Fruit fly (Drosophila melanogaster) whole organism, embryonic: ENCODE data around the gene CG42781.

ENCODE experiments used
- Abd-B ChIP-seq: fragments of 200-800 bp; sonication (Bioruptor generic); optimal IDR thresholded peaks from 2 replicates; lab custom pipeline; 2018; ENCODE audit warnings: missing biosample characterization, mild to moderate bottlenecking, missing genetic modification characterization, moderate library complexity
- Awh ChIP-seq: fragments of 200-800 bp; sonication (Bioruptor generic); IDR thresholded peaks from 2 replicates; pipeline ENCODE4, ENCODE4 v1.3.6; 2022; ENCODE audit warnings: missing biosample characterization, missing genetic modification characterization
- B-H2 ChIP-seq: fragments of 200-800 bp; sonication (Bioruptor generic); optimal IDR thresholded peaks from 2 replicates; lab custom pipeline; 2018; ENCODE audit warnings: missing biosample characterization, mild to moderate bottlenecking, missing genetic modification characterization
- CG10462 ChIP-seq: fragments of 200-800 bp; sonication (Bioruptor generic); optimal IDR thresholded peaks from 2 replicates; lab custom pipeline; 2016; ENCODE audit warnings: missing biosample characterization, missing genetic modification characterization
- CG13894 ChIP-seq: fragments of 200-800 bp; sonication (Bioruptor generic); optimal IDR thresholded peaks from 3 replicates; lab custom pipeline; 2018; ENCODE audit warnings: missing biosample characterization, mild to moderate bottlenecking, missing genetic modification characterization, moderate library complexity
- CG15073 ChIP-seq: fragments of 200-800 bp; sonication (Bioruptor generic); optimal IDR thresholded peaks from 2 replicates; lab custom pipeline; 2016; ENCODE audit warnings: missing biosample characterization, missing genetic modification characterization
- CG15696 ChIP-seq: fragments of 200-800 bp; sonication (Bioruptor generic); optimal IDR thresholded peaks from 2 replicates; lab custom pipeline; 2019; ENCODE audit warnings: missing biosample characterization, mild to moderate bottlenecking, missing genetic modification characterization, moderate library complexity
- CG1603 ChIP-seq: fragments of 200-800 bp; sonication (Bioruptor generic); optimal IDR thresholded peaks from 2 replicates; lab custom pipeline; 2019; ENCODE audit warnings: missing biosample characterization, mild to moderate bottlenecking, missing genetic modification characterization, moderate library complexity
- CG16863 ChIP-seq: fragments of 200-800 bp; sonication (Bioruptor generic); optimal IDR thresholded peaks from 3 replicates; lab custom pipeline; 2016; ENCODE audit warnings: missing biosample characterization, missing genetic modification characterization
- CG17328 ChIP-seq: fragments of 200-800 bp; sonication (Bioruptor generic); IDR thresholded peaks from 2 replicates; pipeline ENCODE4 v1.3.6; 2022; ENCODE audit warnings: missing biosample characterization, missing genetic modification characterization
- CG1832 ChIP-seq: fragments of 200-800 bp; sonication (Bioruptor generic); optimal IDR thresholded peaks from 2 replicates; lab custom pipeline; 2017; ENCODE audit warnings: missing biosample characterization, mild to moderate bottlenecking, missing genetic modification characterization, inconsistent platforms
- CG2889 ChIP-seq: fragments of 200-800 bp; sonication (Bioruptor generic); IDR thresholded peaks from 3 replicates; pipeline ENCODE4 v1.3.6; 2022; ENCODE audit warnings: missing biosample characterization, missing genetic modification characterization
- CG3838 ChIP-seq: fragments of 200-800 bp; sonication (Bioruptor generic); optimal IDR thresholded peaks from 3 replicates; lab custom pipeline; 2016; ENCODE audit warnings: missing biosample characterization, missing genetic modification characterization
- CG6254 ChIP-seq: fragments of 200-800 bp; sonication (Bioruptor generic); optimal IDR thresholded peaks from 3 replicates; lab custom pipeline; 2017; ENCODE audit warnings: mild to moderate bottlenecking, missing biosample characterization, missing genetic modification reagents, missing genetic modification characterization
- CG6854 ChIP-seq: fragments of 200-800 bp; sonication (Bioruptor generic); optimal IDR thresholded peaks from 3 replicates; lab custom pipeline; 2017; ENCODE audit warnings: missing biosample characterization, mild to moderate bottlenecking, missing genetic modification characterization
- CG9797 ChIP-seq: fragments of 200-800 bp; sonication (Bioruptor generic); optimal IDR thresholded peaks from 3 replicates; lab custom pipeline; 2018; ENCODE audit warnings: missing biosample characterization, mild to moderate bottlenecking, missing genetic modification characterization
- CTCF ChIP-seq: fragments of 200-800 bp; sonication (Bioruptor generic); optimal IDR thresholded peaks from 2 replicates; lab custom pipeline; 2017; ENCODE audit warnings: missing biosample characterization, mild to moderate bottlenecking, missing genetic modification characterization, moderate library complexity
- Dbx ChIP-seq: fragments of 200-800 bp; sonication (Bioruptor generic); IDR thresholded peaks from 3 replicates; pipeline ENCODE4 v1.3.6; 2022; ENCODE audit warnings: missing biosample characterization, missing genetic modification characterization
- Doc2 ChIP-seq: fragments of 200-800 bp; sonication (Bioruptor generic); IDR thresholded peaks from 2 replicates; pipeline ENCODE4 v1.3.6; 2022; ENCODE audit warnings: missing biosample characterization, missing genetic modification characterization
- Eip74EF ChIP-seq, 2 experiments: fragments of 200-800 bp in 1 of 2; fragments of >200 bp in 1 of 2; sonication (Bioruptor generic) in 1 of 2; optimal IDR thresholded peaks; 2 replicates each; lab custom pipeline; 2017 to 2019; ENCODE audit warnings: missing biosample characterization in 2 of 2, missing genetic modification characterization in 2 of 2, mild to moderate bottlenecking in 1 of 2, moderate library complexity in 1 of 2
- Ets65A ChIP-seq: fragments of 200-800 bp; sonication (Bioruptor generic); peaks from one replicate; lab custom pipeline; 2016; ENCODE audit warnings: missing biosample characterization, missing genetic modification characterization
- Hsf ChIP-seq: fragments of 200-800 bp; sonication (Bioruptor generic); optimal IDR thresholded peaks from 3 replicates; lab custom pipeline; 2016; ENCODE audit warnings: missing biosample characterization, missing genetic modification characterization
- Lpt ChIP-seq: fragments of >200 bp; optimal IDR thresholded peaks from 2 replicates; lab custom pipeline; 2018; ENCODE audit warnings: missing biosample characterization, missing genetic modification characterization
- Mrtf ChIP-seq: fragments of 200-800 bp; sonication (Bioruptor generic); IDR thresholded peaks from 3 replicates; pipeline ENCODE4 v1.3.6; 2022; ENCODE audit warnings: missing biosample characterization, missing genetic modification characterization
- NK7.1 ChIP-seq: fragments of 200-800 bp; sonication (Bioruptor generic); optimal IDR thresholded peaks from 3 replicates; lab custom pipeline; 2016; ENCODE audit warnings: missing biosample characterization, missing genetic modification characterization
- Side ChIP-seq: fragments of 200-800 bp; sonication (Bioruptor generic); optimal IDR thresholded peaks from 2 replicates; lab custom pipeline; 2016; ENCODE audit warnings: missing biosample characterization, missing genetic modification characterization
- ase ChIP-seq: fragments of 200-800 bp; sonication (Bioruptor generic); IDR thresholded peaks from 3 replicates; pipeline ENCODE4 v1.3.6; 2022; ENCODE audit warnings: missing biosample characterization, missing genetic modification characterization
- bab2 ChIP-seq: fragments of 200-800 bp; sonication (Bioruptor generic); optimal IDR thresholded peaks from 2 replicates; lab custom pipeline; 2016; ENCODE audit warnings: missing biosample characterization, missing genetic modification characterization
- corto ChIP-seq: fragments of 200-800 bp; sonication (Bioruptor generic); optimal IDR thresholded peaks from 2 replicates; lab custom pipeline; 2016; ENCODE audit warnings: missing biosample characterization, mild to moderate bottlenecking, missing genetic modification characterization, moderate library complexity
- da ChIP-seq: fragments of 200-800 bp; sonication (Bioruptor generic); optimal IDR thresholded peaks from 2 replicates; lab custom pipeline; 2016; ENCODE audit warnings: missing biosample characterization, missing genetic modification characterization
- dati ChIP-seq: fragments of 200-800 bp; sonication (Bioruptor generic); IDR thresholded peaks from 2 replicates; pipeline ENCODE4 v1.3.6; 2022; ENCODE audit warnings: missing biosample characterization, missing genetic modification characterization
- dmrt11E ChIP-seq: fragments of 200-800 bp; sonication (Bioruptor generic); optimal IDR thresholded peaks from 3 replicates; lab custom pipeline; 2018; ENCODE audit warnings: missing biosample characterization, mild to moderate bottlenecking, missing genetic modification characterization, moderate library complexity
- fd96Cb ChIP-seq: fragments of 200-800 bp; sonication (Bioruptor generic); optimal IDR thresholded peaks from 2 replicates; lab custom pipeline; 2018; ENCODE audit warnings: missing biosample characterization, mild to moderate bottlenecking, missing genetic modification characterization, moderate library complexity
- luna ChIP-seq: fragments of 200-800 bp; sonication (Bioruptor generic); optimal IDR thresholded peaks from 2 replicates; lab custom pipeline; 2016; ENCODE audit warnings: missing biosample characterization, missing genetic modification characterization
- onecut ChIP-seq: fragments of 200-800 bp; sonication (Bioruptor generic); IDR thresholded peaks from 2 replicates; pipeline ENCODE4 v1.3.6; 2022; ENCODE audit warnings: missing biosample characterization, missing genetic modification characterization
- p53 ChIP-seq: fragments of 200-800 bp; sonication (Bioruptor generic); optimal IDR thresholded peaks from 2 replicates; lab custom pipeline; 2016; ENCODE audit warnings: missing biosample characterization, missing genetic modification characterization
- prd ChIP-seq, 3 experiments: fragments of >200 bp in 2 of 3; fragments of 200-800 bp in 1 of 3; sonication (Bioruptor generic) in 1 of 3; optimal IDR thresholded peaks in 2 of 3; IDR thresholded peaks in 1 of 3; 2 replicates in 2 of 3; 3 replicates in 1 of 3; pipeline versions ENCODE4 v1.3.6 to Lab custom; 2017 to 2022; ENCODE audit warnings: missing biosample characterization in 1 of 3, missing genetic modification characterization in 1 of 3
- pzg ChIP-seq: fragments of 200-800 bp; sonication (Bioruptor generic); optimal IDR thresholded peaks from 3 replicates; lab custom pipeline; 2018; ENCODE audit warnings: missing biosample characterization, mild to moderate bottlenecking, missing genetic modification characterization, moderate library complexity
- ro ChIP-seq: fragments of 200-800 bp; sonication (Bioruptor generic); IDR thresholded peaks from 2 replicates; pipeline ENCODE4 v1.3.6; 2022; ENCODE audit warnings: missing biosample characterization, missing genetic modification characterization
- run ChIP-seq: fragments of 200-800 bp; sonication (Bioruptor generic); optimal IDR thresholded peaks from 3 replicates; lab custom pipeline; 2018; ENCODE audit warnings: missing biosample characterization, mild to moderate bottlenecking, missing genetic modification characterization
- sens ChIP-seq: fragments of 200-800 bp; sonication (Bioruptor generic); peaks from one replicate; lab custom pipeline; 2016; ENCODE audit warnings: missing biosample characterization, missing genetic modification characterization
- tio ChIP-seq: fragments of 200-800 bp; sonication (Bioruptor generic); optimal IDR thresholded peaks from 2 replicates; lab custom pipeline; 2017; ENCODE audit warnings: missing biosample characterization, missing genetic modification characterization, inconsistent platforms
- tll ChIP-seq, 2 experiments: fragments of 200-800 bp in 1 of 2; fragments of >200 bp in 1 of 2; sonication (Bioruptor generic) in 1 of 2; optimal IDR thresholded peaks; 2 replicates each; lab custom pipeline; 2017 to 2019; ENCODE audit warnings: missing biosample characterization in 2 of 2, missing genetic modification characterization in 2 of 2, mild to moderate bottlenecking in 1 of 2, moderate library complexity in 1 of 2
- vvl ChIP-seq: fragments of 200-800 bp; sonication (Bioruptor generic); IDR thresholded peaks from 2 replicates; pipeline ENCODE4 v1.3.6; 2022; ENCODE audit warnings: missing biosample characterization, missing genetic modification characterization
- zf30C ChIP-seq: fragments of 200-800 bp; sonication (Bioruptor generic); optimal IDR thresholded peaks from 3 replicates; lab custom pipeline; 2018; ENCODE audit warnings: missing biosample characterization, mild to moderate bottlenecking, missing genetic modification characterization

The CG42781 gene

DNA sequence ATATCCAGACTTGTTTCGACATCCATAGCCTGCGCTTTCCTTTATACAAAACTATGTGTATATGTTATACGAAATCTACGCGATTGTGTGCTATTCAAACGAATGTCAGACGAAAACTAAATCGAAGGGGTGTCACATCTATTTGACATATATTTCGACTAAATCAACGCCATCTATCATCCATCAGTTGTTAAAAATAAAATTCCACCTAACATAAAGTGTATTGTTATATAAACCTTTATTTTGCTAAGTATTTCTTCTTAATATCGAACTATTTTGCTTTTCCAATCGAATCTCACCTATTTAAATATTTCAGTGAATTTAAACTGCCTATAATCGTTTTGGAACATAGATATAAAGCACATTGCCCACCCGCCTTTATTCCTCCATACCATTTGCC is 20.3 kb upstream of the CG42781 start, which contains the start of gene CG15035:
Gene CG15035, minus strand, starts transcription at position 101 of the 400 bp plus-strand sequence.
- TF ChIP-seq corto (no peak), run (tag; lab: Kevin White, UChicago) (no peak)

- no peak for TF ChIP-seq CG15073 (GFP tag; lab: Kevin White, UChicago)
- TF ChIP-seq CG16863, result no peak
- TF ChIP-seq CG2889 (GFP tag; lab: Robert Waterston, UW), result no peak
- TF ChIP-seq prd (optimal IDR thresholded peaks at IDR 0.05; lab: Kevin White, UChicago), result no peak
- 0 out of 3 replicates have a peak, but pooled peaks have one; percentile 12 for TF ChIP-seq prd (GFP tag; IDR thresholded peaks at IDR 0.05; lab: Robert Waterston, UW)
- no peak for TF ChIP-seq B-H2 (GFP tag; lab: Kevin White, UChicago)
- no peak for TF ChIP-seq CG6254 (GFP tag; lab: Kevin White, UChicago)
- no peak for TF ChIP-seq Eip74EF (GFP tag; optimal IDR thresholded peaks at IDR 0.05; lab: Kevin White, UChicago)
- TF ChIP-seq CTCF (GFP tag; lab: Kevin White, UChicago), result no peak
- TF ChIP-seq pzg, result no peak
- no peak for TF ChIP-seq dati (GFP tag; lab: Robert Waterston, UW)
- TF ChIP-seq sens, result peak; percentile 43
- TF ChIP-seq NK7.1, result no peak
- TF ChIP-seq tll (GFP tag; optimal IDR thresholded peaks at IDR 0.05; lab: Kevin White, UChicago), result no peak
- no peak for TF ChIP-seq fd96Cb
- no peak for TF ChIP-seq Hsf (GFP tag; lab: Kevin White, UChicago)
- no peak for TF ChIP-seq zf30C (GFP tag; lab: Kevin White, UChicago)
- no peak for TF ChIP-seq CG3838 (GFP tag; lab: Kevin White, UChicago)
- no peak for TF ChIP-seq CG10462 (GFP tag; lab: Kevin White, UChicago)
- TF ChIP-seq CG17328 (GFP tag; lab: Robert Waterston, UW), result no peak
- TF ChIP-seq onecut (GFP tag; lab: Robert Waterston, UW), result no peak
- TF ChIP-seq Side (GFP tag; lab: Kevin White, UChicago), result no peak
- no peak for TF ChIP-seq CG15696 (tag; lab: Kevin White, UChicago)
- TF ChIP-seq CG6854 (GFP tag; lab: Kevin White, UChicago), result no peak
- TF ChIP-seq vvl (GFP tag; lab: Robert Waterston, UW), result no peak
- peak; percentile 14 for TF ChIP-seq dmrt11E (tag; lab: Kevin White, UChicago)
- no peak for TF ChIP-seq tio (GFP tag; lab: Kevin White, UChicago)
- TF ChIP-seq Lpt (GFP tag; lab: Kevin White, UChicago), result no peak
- TF ChIP-seq CG13894, result no peak
- no peak for TF ChIP-seq p53 (GFP tag; lab: Kevin White, UChicago)
- no peak for TF ChIP-seq da (GFP tag; lab: Kevin White, UChicago)
- TF ChIP-seq ro (GFP tag; lab: Robert Waterston, UW), result no peak
- no peak for TF ChIP-seq Doc2
- peak; percentile 14 for TF ChIP-seq CG1603 (tag; lab: Kevin White, UChicago)
- no peak for TF ChIP-seq bab2 (GFP tag; lab: Kevin White, UChicago)
- TF ChIP-seq CG9797 (GFP tag; lab: Kevin White, UChicago), result no peak
- TF ChIP-seq CG1832 (GFP tag; lab: Kevin White, UChicago), result no peak
Observed at dm6 chrX:7379569-7379968, 3.2 kb downstream of the CG42781 start.

dm6 chrX:7377840-7378239 is 5.0 kb downstream of the CG42781 start, which contains the start of gene CheA7a:
TSS of gene CheA7a (plus strand) at chrX:7378140.
- TF ChIP-seq Ets65A, result peak; percentile 77
- no peak for TF ChIP-seq luna (GFP tag; lab: Kevin White, UChicago)
- TF ChIP-seq ase (GFP tag; lab: Robert Waterston, UW), result no peak
- TF ChIP-seq Mrtf, result no peak
- TF ChIP-seq p53 (GFP tag; lab: Kevin White, UChicago), result no peak
- no peak for TF ChIP-seq Abd-B
- TF ChIP-seq Awh (GFP tag; lab: Robert Waterston, UW), result no peak
- no peak for TF ChIP-seq Dbx (GFP tag; lab: Robert Waterston, UW)
